Worm (Caenorhabditis elegans): ENCODE measurements around the gene acs-2.

Gene acs-2

ce11 chrV:15567344-15567804 lies at the start of gene acs-2:
acs-2 (plus strand) TSS chrV:15567394.
- TF ChIP-seq ttx-3 (tag; optimal IDR thresholded peaks at IDR 0.05) (no peak), ceh-22 (tag; optimal IDR thresholded peaks at IDR 0.05) (no peak), lin-11 (tag; optimal IDR thresholded peaks at IDR 0.05) (no peak), ceh-6 (GFP tag; optimal IDR thresholded peaks at IDR 0.05) (no peak)

- TF ChIP-seq pat-9 (tag; optimal IDR thresholded peaks at IDR 0.05) (no peak), ahr-1 (tag; optimal IDR thresholded peaks at IDR 0.05) (no peak), ceh-45 (GFP tag; IDR thresholded peaks at IDR 0.05) (no peak)
Measured at ce11 chrV:15517413-15517812, 49.8 kb upstream of the acs-2 start, which contains the start of gene F21A3.3. F21A3.3 (plus strand) TSS chrV:15517713.

ce11 chrV:15519845-15520244 lies 47.3 kb upstream of the acs-2 start:
- TF ChIP-seq ceh-31 (tag; optimal IDR thresholded peaks at IDR 0.05) (peak; percentile 2), pax-1 (tag; optimal IDR thresholded peaks at IDR 0.05) (no peak)

ce11 chrV:15520398-15520797 lies 46.8 kb upstream of the acs-2 start:
- TF ChIP-seq K02D7.2 (tag; optimal IDR thresholded peaks at IDR 0.05) (no peak), C08G9.2 (tag; optimal IDR thresholded peaks at IDR 0.05) (no peak), dmd-4 (tag; optimal IDR thresholded peaks at IDR 0.05; ENCODE audit: borderline replicate concordance) (no peak), hlh-8 (tag; optimal IDR thresholded peaks at IDR 0.05) (no peak), ceh-31 (tag; optimal IDR thresholded peaks at IDR 0.05) (no peak), unc-3 (GFP tag; conservative IDR thresholded peaks at IDR 0.05) (no peak), unc-3 (tag; optimal IDR thresholded peaks at IDR 0.05) (peak; percentile 3)

- TF ChIP-seq tbx-2 (tag; optimal IDR thresholded peaks at IDR 0.05): no peak
- no peak for TF ChIP-seq tbx-7 (tag; optimal IDR thresholded peaks at IDR 0.05)
- TF ChIP-seq ttx-3 (tag; optimal IDR thresholded peaks at IDR 0.05): no peak
- no peak for TF ChIP-seq lim-6 (tag; optimal IDR thresholded peaks at IDR 0.05)
- TF ChIP-seq unc-42 (tag; optimal IDR thresholded peaks at IDR 0.05): no peak
- no peak for TF ChIP-seq ceh-22 (tag; optimal IDR thresholded peaks at IDR 0.05)
- no peak for TF ChIP-seq odd-2 (tag; optimal IDR thresholded peaks at IDR 0.05)
- TF ChIP-seq fax-1 (tag; optimal IDR thresholded peaks at IDR 0.05): no peak
- no peak for TF ChIP-seq ceh-45 (GFP tag; IDR thresholded peaks at IDR 0.05)
- TF ChIP-seq C38D4.7 (GFP tag; optimal IDR thresholded peaks at IDR 0.05): no peak
- no peak for TF ChIP-seq fkh-6 (tag; optimal IDR thresholded peaks at IDR 0.05)
- no peak for TF ChIP-seq sox-4 (tag; optimal IDR thresholded peaks at IDR 0.05)
- TF ChIP-seq unc-3 (GFP tag; conservative IDR thresholded peaks at IDR 0.05): no peak
- TF ChIP-seq unc-3 (tag; optimal IDR thresholded peaks at IDR 0.05): no peak
- TF ChIP-seq ceh-6 (GFP tag; optimal IDR thresholded peaks at IDR 0.05): no peak
Measured at ce11 chrV:15521920-15522319, 45.3 kb upstream of the acs-2 start, which contains the start of gene lgc-31. lgc-31 (minus strand) TSS chrV:15522020.

- TF ChIP-seq elt-4 (tag; optimal IDR thresholded peaks at IDR 0.05) (no peak), C38D4.7 (GFP tag; optimal IDR thresholded peaks at IDR 0.05) (no peak), pros-1 (tag; optimal IDR thresholded peaks at IDR 0.05) (no peak), ceh-2 (tag; optimal IDR thresholded peaks at IDR 0.05) (no peak), unc-3 (GFP tag; conservative IDR thresholded peaks at IDR 0.05) (no peak), unc-3 (tag; optimal IDR thresholded peaks at IDR 0.05) (no peak), unc-42 (tag; optimal IDR thresholded peaks at IDR 0.05) (no peak), odd-2 (tag; optimal IDR thresholded peaks at IDR 0.05) (no peak), madf-2 (tag; optimal IDR thresholded peaks at IDR 0.05) (no peak), zip-5 (tag; optimal IDR thresholded peaks at IDR 0.05) (no peak), mec-3 (tag; optimal IDR thresholded peaks at IDR 0.05; ENCODE audit: borderline replicate concordance) (no peak), rnt-1 (tag; optimal IDR thresholded peaks at IDR 0.05) (no peak), fkh-6 (tag; optimal IDR thresholded peaks at IDR 0.05) (no peak)
Measured at ce11 chrV:15529069-15529468, 38.1 kb upstream of the acs-2 start, which contains the start of gene srh-276. srh-276 (plus strand) TSS chrV:15529369.

All from whole organism, late embryonic.